Fruit fly (Drosophila melanogaster): Measurements from ENCODE around the gene Gmd.

The Gmd gene

DNA sequence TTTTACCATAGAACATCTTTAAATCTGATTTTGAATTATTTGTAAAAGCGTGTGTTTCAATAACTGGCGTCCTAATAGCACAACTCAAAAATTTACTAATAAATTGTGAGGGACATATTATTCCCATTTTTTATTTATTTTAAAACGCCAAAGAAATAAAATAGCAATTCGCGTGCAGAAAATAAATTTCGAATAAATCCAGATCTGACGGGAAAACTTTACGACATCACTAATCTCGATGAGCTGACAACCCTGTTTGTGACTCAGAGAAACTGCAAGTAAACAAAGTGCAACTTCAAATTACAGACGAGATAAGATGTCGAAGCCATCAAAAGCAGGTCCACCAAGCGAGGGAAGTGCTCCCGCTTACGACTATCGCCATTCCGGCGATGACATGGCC, 11.4 kb downstream of the Gmd start, which contains the start of gene CG34125 (continued):
- TF ChIP-seq Tbp (GFP tag; optimal IDR thresholded peaks at IDR 0.05) (no peak), ewg (GFP tag; optimal IDR thresholded peaks at IDR 0.05) (no peak), CG15514 (GFP tag; optimal IDR thresholded peaks at IDR 0.05) (peak; percentile 81), CG10654 (GFP tag; optimal IDR thresholded peaks at IDR 0.05) (no peak), Dip2 (GFP tag; IDR thresholded peaks at IDR 0.05) (no peak), pnt (GFP tag; optimal IDR thresholded peaks at IDR 0.05) (no peak), Awh (GFP tag; IDR thresholded peaks at IDR 0.05) (no peak), CG3726 (GFP tag; IDR thresholded peaks at IDR 0.05) (no peak), slbo (GFP tag; IDR thresholded peaks at IDR 0.05) (peak; percentile 32; the same call in 1 of the 2 replicates), bab2 (GFP tag; optimal IDR thresholded peaks at IDR 0.05) (no peak), CG1603 (tag; optimal IDR thresholded peaks at IDR 0.05) (no peak), HHEX (GFP tag; optimal IDR thresholded peaks at IDR 0.05) (no peak), CoRest (tag; optimal IDR thresholded peaks at IDR 0.05) (no peak), cg (GFP tag; optimal IDR thresholded peaks at IDR 0.05) (no peak), E2f2 (GFP tag; IDR thresholded peaks at IDR 0.05) (0 out of 2 replicates have a peak, but pooled peaks have one; percentile 22), pan (optimal IDR thresholded peaks at IDR 0.05) (no peak), pan (GFP tag; optimal IDR thresholded peaks at IDR 0.05 in 1 of 2, IDR thresholded peaks at IDR 0.05 in 1 of 2) (peak in 1 of 2 experiments; percentile 32), nom (GFP tag; optimal IDR thresholded peaks at IDR 0.05) (no peak), HmgZ (tag; optimal IDR thresholded peaks at IDR 0.05) (peak; percentile 13), CG10366 (GFP tag; IDR thresholded peaks at IDR 0.05) (0 out of 2 replicates have a peak, but pooled peaks have one; percentile 10), ems (GFP tag; optimal IDR thresholded peaks at IDR 0.05) (peak; percentile 10), gt (GFP tag; IDR thresholded peaks at IDR 0.05) (no peak), MESR4 (GFP tag; optimal IDR thresholded peaks at IDR 0.05) (peak; percentile 13), fd102C (GFP tag; optimal IDR thresholded peaks at IDR 0.05) (no peak), CG12659 (GFP tag; optimal IDR thresholded peaks at IDR 0.05) (no peak), peb (GFP tag; IDR thresholded peaks at IDR 0.05) (no peak), repo (GFP tag; optimal IDR thresholded peaks at IDR 0.05) (no peak), chinmo (GFP tag; IDR thresholded peaks at IDR 0.05; ENCODE audit: partially characterized antibody) (peak; percentile 68; the same call in 1 of the 4 replicates), CG14710 (tag; optimal IDR thresholded peaks at IDR 0.05) (no peak), Camta (GFP tag; optimal IDR thresholded peaks at IDR 0.05) (peak; percentile 16), her (GFP tag; optimal IDR thresholded peaks at IDR 0.05) (no peak), pzg (GFP tag; optimal IDR thresholded peaks at IDR 0.05) (peak; percentile 33), Taf1 (GFP tag; IDR thresholded peaks at IDR 0.05) (no peak), CG7963 (GFP tag; IDR thresholded peaks at IDR 0.05; ENCODE audit: partially characterized antibody) (no peak), CG11085 (GFP tag; IDR thresholded peaks at IDR 0.05) (no peak), Sin3A (optimal IDR thresholded peaks at IDR 0.05) (no peak), CG13894 (tag; optimal IDR thresholded peaks at IDR 0.05) (no peak), CG3995 (GFP tag; optimal IDR thresholded peaks at IDR 0.05) (peak; percentile 53), CG17802 (tag; optimal IDR thresholded peaks at IDR 0.05) (no peak), tll (GFP tag; optimal IDR thresholded peaks at IDR 0.05) (no peak), gsb (GFP tag; IDR thresholded peaks at IDR 0.05) (no peak), Mes4 (GFP tag; optimal IDR thresholded peaks at IDR 0.05) (no peak), Hey (tag; optimal IDR thresholded peaks at IDR 0.05) (no peak)

Data from whole organism, embryonic.